Worm (Caenorhabditis elegans) whole organism, late embryonic: ENCODE results near the gene fbxa-152.
"Not testable (repeated sequence)": the region's sequence is repeated elsewhere in the genome, so short reads cannot be mapped to it uniquely, and the experiment has no call there.

Experiments
- C38D4.7 ChIP-seq: fragments of 200-800 bp; sonication (Bioruptor generic); optimal IDR thresholded peaks from 2 replicates; lab custom pipeline; 2018; ENCODE audit warnings: mild to moderate bottlenecking, missing genetic modification characterization, moderate library complexity, missing compliant biosample characterization
- F13H6.1 ChIP-seq: sonication (generic microtip); optimal IDR thresholded peaks from 2 replicates; lab custom pipeline; 2016; ENCODE audit warnings: missing genetic modification characterization, missing compliant biosample characterization
- T23F11.4 ChIP-seq: fragments of 200-800 bp; sonication (Bioruptor generic); optimal IDR thresholded peaks from 2 replicates; lab custom pipeline; 2018; ENCODE audit warnings: mild to moderate bottlenecking, missing genetic modification characterization, missing compliant biosample characterization
- ahr-1 ChIP-seq: sonication (generic microtip); optimal IDR thresholded peaks from 2 replicates; lab custom pipeline; 2016; ENCODE audit warnings: missing genetic modification characterization, missing compliant biosample characterization
- ama-1 ChIP-seq: fragments of 150-350 bp; optimal IDR thresholded peaks from 2 replicates; lab custom pipeline; 2014
- ceh-19 ChIP-seq: fragments of 200-800 bp; sonication (Bioruptor generic); optimal IDR thresholded peaks from 2 replicates; lab custom pipeline; 2018; ENCODE audit warnings: mild to moderate bottlenecking, missing genetic modification characterization, missing compliant biosample characterization
- ceh-22 ChIP-seq: sonication (generic microtip); optimal IDR thresholded peaks from 2 replicates; lab custom pipeline; 2017; ENCODE audit warnings: missing biosample characterization, missing genetic modification characterization
- ceh-30 ChIP-seq: fragments of 150-350 bp; optimal IDR thresholded peaks from 2 replicates; lab custom pipeline; 2014; ENCODE audit warnings: missing biosample characterization, missing genetic modification characterization
- ceh-45 ChIP-seq: fragments of 200-800 bp; sonication (Bioruptor generic); IDR thresholded peaks from 2 replicates; pipeline ENCODE4 v1.3.6; 2022; ENCODE audit warnings: missing genetic modification reagents, missing genetic modification characterization, missing compliant biosample characterization
- ceh-48 ChIP-seq: sonication (generic microtip); optimal IDR thresholded peaks from 2 replicates; lab custom pipeline; 2016; ENCODE audit warnings: missing genetic modification characterization, inconsistent platforms, missing compliant biosample characterization
- che-1 ChIP-seq: sonication (generic microtip); optimal IDR thresholded peaks from 2 replicates; lab custom pipeline; 2016; ENCODE audit warnings: mild to moderate bottlenecking, missing genetic modification characterization, missing compliant biosample characterization
- dmd-4 ChIP-seq: sonication (generic microtip); optimal IDR thresholded peaks from 2 replicates; lab custom pipeline; 2016; ENCODE audit warnings: borderline replicate concordance, missing genetic modification characterization, missing compliant biosample characterization
- elt-2 ChIP-seq: sonication (generic microtip); optimal IDR thresholded peaks from 2 replicates; lab custom pipeline; 2016; ENCODE audit warnings: missing genetic modification reagents, missing genetic modification characterization, missing compliant biosample characterization
- ets-4 ChIP-seq: sonication (generic microtip); optimal IDR thresholded peaks from 2 replicates; lab custom pipeline; 2016; ENCODE audit warnings: missing genetic modification characterization, missing compliant biosample characterization
- eyg-1 ChIP-seq: sonication (generic microtip); optimal IDR thresholded peaks from 2 replicates; lab custom pipeline; 2016; ENCODE audit warnings: missing genotype, missing genetic modification characterization, missing compliant biosample characterization
- gmeb-2 ChIP-seq: sonication (generic microtip); optimal IDR thresholded peaks from 2 replicates; lab custom pipeline; 2016; ENCODE audit warnings: missing genetic modification characterization, inconsistent platforms, missing compliant biosample characterization
- hlh-15 ChIP-seq: sonication (generic microtip); optimal IDR thresholded peaks from 2 replicates; lab custom pipeline; 2016; ENCODE audit warnings: missing genetic modification characterization, missing compliant biosample characterization
- hlh-30 ChIP-seq: sonication (generic microtip); optimal IDR thresholded peaks from 2 replicates; lab custom pipeline; 2017; ENCODE audit warnings: antibody characterized with exemption, missing genetic modification characterization, missing compliant biosample characterization; ENCODE audit not compliant: insufficient read depth
- hlh-8 ChIP-seq: sonication (generic microtip); optimal IDR thresholded peaks from 2 replicates; lab custom pipeline; 2016; ENCODE audit warnings: missing genotype, missing genetic modification characterization, missing compliant biosample characterization
- lin-11 ChIP-seq: fragments of 200-800 bp; sonication (Bioruptor generic); optimal IDR thresholded peaks from 2 replicates; lab custom pipeline; 2018; ENCODE audit warnings: mild to moderate bottlenecking, missing genetic modification characterization, missing compliant biosample characterization
- mec-3 ChIP-seq: sonication (generic microtip); optimal IDR thresholded peaks from 2 replicates; lab custom pipeline; 2016; ENCODE audit warnings: borderline replicate concordance, missing genetic modification characterization, missing compliant biosample characterization
- npax-4 ChIP-seq: sonication (generic microtip); optimal IDR thresholded peaks from 2 replicates; lab custom pipeline; 2016; ENCODE audit warnings: missing genetic modification characterization, missing compliant biosample characterization
- odd-2 ChIP-seq: sonication (generic microtip); optimal IDR thresholded peaks from 2 replicates; lab custom pipeline; 2017; ENCODE audit warnings: antibody characterized with exemption, mild to moderate bottlenecking, missing genetic modification characterization, missing compliant biosample characterization
- pax-1 ChIP-seq: fragments of 150-350 bp; optimal IDR thresholded peaks from 2 replicates; lab custom pipeline; 2014; ENCODE audit warnings: missing biosample characterization, missing genetic modification characterization
- pha-2 ChIP-seq: sonication (generic microtip); optimal IDR thresholded peaks from 2 replicates; lab custom pipeline; 2017; ENCODE audit warnings: mild to moderate bottlenecking, missing genetic modification characterization, missing compliant biosample characterization
- sdc-2 ChIP-seq: sonication (generic microtip); optimal IDR thresholded peaks from 2 replicates; lab custom pipeline; 2016; ENCODE audit warnings: missing genotype, missing genetic modification characterization, missing compliant biosample characterization
- sox-2 ChIP-seq: fragments of 200-800 bp; sonication (Bioruptor generic); IDR thresholded peaks from 2 replicates; pipeline ENCODE4 v1.3.6; 2022; ENCODE audit warnings: missing genetic modification reagents, missing genetic modification characterization, missing compliant biosample characterization
- sox-4 ChIP-seq: sonication (generic microtip); optimal IDR thresholded peaks from 2 replicates; lab custom pipeline; 2017; ENCODE audit warnings: mild to moderate bottlenecking, missing genetic modification characterization, inconsistent platforms, missing compliant biosample characterization
- syd-9 ChIP-seq: sonication (generic microtip); optimal IDR thresholded peaks from 2 replicates; lab custom pipeline; 2016; ENCODE audit warnings: mild to moderate bottlenecking, missing genetic modification characterization, moderate library complexity, missing compliant biosample characterization
- tbx-7 ChIP-seq: sonication (generic microtip); optimal IDR thresholded peaks from 2 replicates; lab custom pipeline; 2016; ENCODE audit warnings: missing genotype, missing genetic modification characterization, missing compliant biosample characterization
- ttx-3 ChIP-seq: sonication (generic microtip); optimal IDR thresholded peaks from 2 replicates; lab custom pipeline; 2016; ENCODE audit warnings: missing genetic modification reagents, missing genetic modification characterization, missing compliant biosample characterization
- unc-3 ChIP-seq, 2 experiments: fragments of 200-800 bp in 1 of 2; sonication (Bioruptor generic) in 1 of 2; sonication (generic microtip) in 1 of 2; conservative IDR thresholded peaks in 1 of 2; optimal IDR thresholded peaks in 1 of 2; 2 replicates each; pipeline versions ENCODE4 v1.3.6 to Lab custom; 2016 to 2022; ENCODE audit warnings: missing compliant biosample characterization in 2 of 2, missing genetic modification characterization in 2 of 2, missing genetic modification reagents in 1 of 2
- unc-42 ChIP-seq: sonication (generic microtip); optimal IDR thresholded peaks from 2 replicates; lab custom pipeline; 2016; ENCODE audit warnings: missing genotype, missing genetic modification characterization, missing compliant biosample characterization
- unc-86 ChIP-seq: sonication (generic microtip); optimal IDR thresholded peaks from 2 replicates; lab custom pipeline; 2016; ENCODE audit warnings: missing genetic modification characterization, missing compliant biosample characterization
- ztf-16 ChIP-seq: sonication (generic microtip); optimal IDR thresholded peaks from 2 replicates; lab custom pipeline; 2017; ENCODE audit warnings: missing genetic modification characterization, missing compliant biosample characterization

The fbxa-152 gene

DNA sequence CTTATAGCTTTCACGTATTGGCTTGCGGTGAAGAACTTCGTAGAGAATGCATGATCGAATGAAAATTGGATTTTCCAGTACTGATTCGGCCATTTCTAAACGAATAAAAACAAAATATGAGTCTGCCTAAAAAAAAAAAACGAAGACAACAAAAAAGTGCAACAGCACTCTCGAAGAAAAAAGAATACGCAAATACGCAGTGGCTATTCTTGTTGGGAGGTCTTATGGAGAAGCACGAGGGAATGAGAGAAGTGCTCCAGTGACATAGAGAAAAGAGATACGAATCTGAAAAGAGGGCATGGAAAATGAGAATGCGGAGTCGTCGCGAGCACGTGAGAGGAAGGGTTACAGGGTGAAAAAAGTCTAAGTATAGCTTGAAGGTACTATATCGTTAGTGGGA is at the start of gene fbxa-152:
Gene fbxa-152 (minus strand): TSS at position 101 of the 400 bp plus-strand sequence.
- TF ChIP-seq ttx-3 (tag; lab: Kevin White, UChicago) (no peak), hlh-30 (tag; lab: Kevin White, UChicago) (no peak), pha-2 (tag; lab: Kevin White, UChicago) (no peak), syd-9 (tag; lab: Kevin White, UChicago) (no peak), ceh-45 (GFP tag; lab: Robert Waterston, UW) (no peak), unc-3 (GFP tag; conservative IDR thresholded peaks at IDR 0.05; lab: Robert Waterston, UW) (no peak), unc-3 (tag; optimal IDR thresholded peaks at IDR 0.05; lab: Kevin White, UChicago) (no peak), ceh-22 (tag; lab: Kevin White, UChicago) (no peak), T23F11.4 (GFP tag; lab: Kevin White, UChicago) (no peak), npax-4 (no peak), dmd-4 (tag; lab: Kevin White, UChicago) (no peak), odd-2 (tag; lab: Kevin White, UChicago) (no peak), hlh-8 (tag; lab: Kevin White, UChicago) (no peak), lin-11 (tag; lab: Kevin White, UChicago) (no peak), ceh-30 (no peak), elt-2 (no peak)
- TF ChIP-seq, all 69 proteins: peak for 0

DNA sequence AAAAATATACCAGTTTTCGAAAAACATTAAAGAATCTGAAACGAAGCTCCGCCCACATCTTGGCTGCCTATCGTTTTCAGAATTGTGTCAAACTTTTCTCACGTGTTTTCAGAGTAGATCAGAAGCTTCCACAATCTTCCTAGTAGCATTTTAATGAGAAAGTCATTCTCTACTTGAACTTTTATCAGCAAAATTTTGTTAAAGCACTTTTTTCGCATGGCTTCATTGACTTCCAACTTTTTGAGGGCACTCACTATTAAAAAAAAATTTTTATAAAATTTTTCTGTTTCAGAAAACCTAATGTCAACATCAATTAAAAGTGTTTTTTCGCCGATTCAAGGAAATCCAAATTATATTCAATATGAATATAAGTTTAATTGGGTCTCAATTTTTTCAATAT is 48.0 kb upstream of the fbxa-152 start, which contains the start of gene sru-42:
Gene sru-42 (plus strand): TSS at position 301 of the 400 bp plus-strand sequence.
- TF ChIP-seq ztf-16 (tag; lab: Kevin White, UChicago), result no peak
- no peak for TF ChIP-seq tbx-7
- TF ChIP-seq odd-2 (tag; lab: Kevin White, UChicago), result no peak
- no peak for TF ChIP-seq ets-4
- no peak for TF ChIP-seq ceh-19
- no peak for TF ChIP-seq pax-1
- TF ChIP-seq C38D4.7 (GFP tag; lab: Kevin White, UChicago), result no peak
- TF ChIP-seq mec-3, result no peak
- no peak for TF ChIP-seq ama-1 (lab: Kevin White, UChicago)
- no peak for TF ChIP-seq elt-2
- TF ChIP-seq sox-4, result no peak
- no peak for TF ChIP-seq unc-42
- TF ChIP-seq che-1, result no peak
- no peak for TF ChIP-seq hlh-8 (tag; lab: Kevin White, UChicago)
- no peak for TF ChIP-seq unc-86

DNA sequence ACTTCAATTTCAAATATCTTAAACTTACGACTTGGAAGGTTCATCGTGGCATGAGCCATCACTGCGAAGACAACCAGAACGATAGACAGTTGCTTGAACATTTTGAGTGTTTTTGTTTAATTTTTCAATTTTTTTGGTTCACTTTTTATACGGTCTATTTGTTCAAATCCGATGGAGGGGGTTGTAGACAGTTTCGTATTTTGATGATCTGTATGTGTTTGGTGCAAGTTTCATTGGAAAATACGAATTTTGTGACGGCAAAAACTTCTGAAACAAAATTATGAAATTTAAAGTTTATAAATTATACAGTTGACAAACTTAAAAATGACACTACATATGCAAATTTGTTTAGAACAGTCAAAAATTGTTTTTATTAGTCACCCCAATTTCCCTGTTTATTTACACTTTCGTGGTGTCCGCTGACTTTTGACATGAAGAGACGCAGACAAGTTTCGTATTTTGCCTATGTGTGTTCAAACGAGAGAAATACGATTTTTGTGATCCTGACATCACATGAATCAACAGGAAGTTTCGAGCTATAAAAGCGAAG is 45.5 kb upstream of the fbxa-152 start, which contains the start of the genes C55A1.7 and C55A1.6:
Gene C55A1.7 (minus strand): TSS at position 101 of the 550 bp plus-strand sequence.
Gene C55A1.6 (plus strand): TSS at position 500 of the 550 bp plus-strand sequence.
- TF ChIP-seq hlh-15 (tag; lab: Kevin White, UChicago); ceh-30; npax-4: not testable (repeated sequence)

DNA sequence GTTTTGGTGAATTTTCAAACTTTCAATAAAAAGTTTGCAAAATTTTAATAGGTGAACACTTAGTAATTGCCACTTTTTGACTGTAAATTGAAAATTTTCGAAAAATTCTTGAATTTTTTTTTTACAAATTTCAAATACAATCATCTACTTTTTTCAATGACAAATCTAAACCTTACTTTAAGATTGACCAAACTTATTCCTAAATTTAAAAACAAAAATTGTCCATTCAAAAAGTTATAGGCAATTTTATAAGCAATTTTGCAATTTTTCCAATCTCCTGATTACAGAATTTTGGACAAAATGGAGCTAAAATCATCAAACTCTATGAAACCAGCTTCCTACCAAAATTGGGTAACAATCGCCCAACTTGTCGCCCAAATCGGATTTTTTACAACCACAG is 42.4 kb upstream of the fbxa-152 start, which contains the start of gene str-23:
Gene str-23 (plus strand): TSS at position 301 of the 400 bp plus-strand sequence.
- TF ChIP-seq sox-2 (GFP tag; lab: Robert Waterston, UW) (no peak), sox-4 (no peak), ahr-1 (tag; lab: Kevin White, UChicago) (no peak), F13H6.1 (no peak), eyg-1 (tag; lab: Kevin White, UChicago) (no peak), gmeb-2 (tag; lab: Kevin White, UChicago) (no peak), unc-86 (no peak), sdc-2 (tag; lab: Kevin White, UChicago) (no peak), ceh-48 (tag; lab: Kevin White, UChicago) (no peak)
